Worm (Caenorhabditis elegans) whole organism, midembryonic: ENCODE data around the gene srr-3.
A peak's percentile ranks its signal among the peaks of the same experiment; 100 is the strongest.

Source experiments
- T22C8.4 ChIP-seq: fragments of 200-800 bp; sonication (Bioruptor generic); IDR thresholded peaks from 2 replicates; pipeline ENCODE4 v1.3.6; 2022; ENCODE audit warnings: missing genetic modification characterization, missing compliant biosample characterization
- cog-1 ChIP-seq: sonication (generic microtip); optimal IDR thresholded peaks from 2 replicates; lab custom pipeline; 2016; ENCODE audit warnings: missing genetic modification characterization, missing compliant biosample characterization
- flt-1 ChIP-seq: fragments of 200-800 bp; sonication (Bioruptor generic); IDR thresholded peaks from 2 replicates; pipeline ENCODE4 v1.3.6; 2022; ENCODE audit warnings: missing genetic modification characterization, missing compliant biosample characterization
- med-1 ChIP-seq: sonication (generic microtip); optimal IDR thresholded peaks from 2 replicates; lab custom pipeline; 2017; ENCODE audit warnings: missing genetic modification characterization, mild to moderate bottlenecking, missing compliant biosample characterization, antibody characterized with exemption, missing genetic modification reagents; ENCODE audit not compliant: insufficient read depth
- ref-1 ChIP-seq: fragments of 200-800 bp; sonication (Bioruptor generic); conservative IDR thresholded peaks from 2 replicates; pipeline ENCODE4 v1.3.6; 2022; ENCODE audit warnings: missing genetic modification reagents, missing genetic modification characterization, missing compliant biosample characterization
- tab-1 ChIP-seq: fragments of 200-800 bp; sonication (Bioruptor generic); IDR thresholded peaks from 2 replicates; pipeline ENCODE4 v1.3.6; 2022; ENCODE audit warnings: missing genetic modification characterization, missing compliant biosample characterization
- ztf-23 ChIP-seq: fragments of 200-800 bp; sonication (Bioruptor generic); IDR thresholded peaks from 2 replicates; pipeline ENCODE4 v1.3.6; 2022; ENCODE audit warnings: missing genetic modification reagents, missing genetic modification characterization, missing compliant biosample characterization
- ztf-29 ChIP-seq: fragments of 200-800 bp; sonication (Bioruptor generic); IDR thresholded peaks from 2 replicates; pipeline ENCODE4 v1.3.6; 2022; ENCODE audit warnings: missing genetic modification reagents, missing genetic modification characterization, missing compliant biosample characterization

ce11 chrV:16552929-16553328 is 44.4 kb upstream of the srr-3 start, which contains the start of gene Y32B12B.4:
- peak; percentile 83 for TF ChIP-seq ref-1
- TF ChIP-seq med-1 (GFP tag; lab: Kevin White, UChicago): no peak
- peak; percentile 84 for TF ChIP-seq flt-1 (GFP tag; lab: Robert Waterston, UW)
- no peak for TF ChIP-seq cog-1 (tag; lab: Kevin White, UChicago)
- TF ChIP-seq ztf-29 (GFP tag; lab: Robert Waterston, UW): no peak; the same call in 1 of the 2 replicates
- peak; percentile 86 for TF ChIP-seq ztf-23 (GFP tag; lab: Robert Waterston, UW)
- TF ChIP-seq T22C8.4 (GFP tag; lab: Robert Waterston, UW): peak; percentile 60; the same call in 1 of the 2 replicates
- TF ChIP-seq tab-1 (GFP tag; lab: Robert Waterston, UW): peak; percentile 79
